Worm (Caenorhabditis elegans) whole organism, L1 larva: Measurements from ENCODE around the gene immp-1.
A peak's percentile ranks its signal among the peaks of the same experiment; 100 is the strongest.

ENCODE experiments used
- C04F5.9 ChIP-seq: sonication (generic microtip); optimal IDR thresholded peaks from 2 replicates; lab custom pipeline; 2016; ENCODE audit warnings: missing genetic modification characterization, missing compliant biosample characterization
- Y116A8C.19 ChIP-seq: sonication (generic microtip); optimal IDR thresholded peaks from 2 replicates; lab custom pipeline; 2016; ENCODE audit warnings: missing compliant biosample characterization, missing genetic modification characterization, borderline replicate concordance
- alr-1 ChIP-seq: fragments of 200-800 bp; sonication (Bioruptor generic); optimal IDR thresholded peaks from 2 replicates; lab custom pipeline; 2018; ENCODE audit warnings: borderline replicate concordance, mild to moderate bottlenecking, missing genetic modification characterization, missing compliant biosample characterization
- aly-2 ChIP-seq: fragments of 150-350 bp; optimal IDR thresholded peaks from 2 replicates; lab custom pipeline; 2014; ENCODE audit warnings: missing biosample characterization, missing genetic modification characterization
- blmp-1 ChIP-seq: fragments of 150-350 bp; optimal IDR thresholded peaks from 2 replicates; lab custom pipeline; 2014; ENCODE audit warnings: missing biosample characterization, missing genetic modification characterization
- ceh-8 ChIP-seq: fragments of 200-800 bp; sonication (Bioruptor generic); optimal IDR thresholded peaks from 2 replicates; lab custom pipeline; 2018; ENCODE audit warnings: mild to moderate bottlenecking, missing genetic modification characterization, moderate library complexity, missing compliant biosample characterization
- ceh-88 ChIP-seq: fragments of 200-800 bp; sonication (Bioruptor generic); IDR thresholded peaks from 2 replicates; pipeline ENCODE4 v1.3.6; 2022; ENCODE audit warnings: missing genetic modification characterization, missing compliant biosample characterization
- egl-13 ChIP-seq: sonication (generic microtip); optimal IDR thresholded peaks from 2 replicates; lab custom pipeline; 2016; ENCODE audit warnings: missing genotype, missing genetic modification reagents, missing genetic modification characterization, missing compliant biosample characterization
- egl-27 ChIP-seq, 2 experiments: fragments of 150-350 bp in 1 of 2; sonication (generic microtip); optimal IDR thresholded peaks; 3 replicates each; lab custom pipeline; 2017 to 2018; ENCODE audit warnings: missing biosample characterization in 2 of 2, missing genetic modification characterization in 2 of 2, missing genetic modification reagents in 2 of 2
- fkh-10 ChIP-seq: sonication (generic microtip); optimal IDR thresholded peaks from 2 replicates; lab custom pipeline; 2017; ENCODE audit warnings: missing biosample characterization, missing genetic modification reagents, missing genetic modification characterization
- fkh-8 ChIP-seq: sonication (generic microtip); optimal IDR thresholded peaks from 2 replicates; lab custom pipeline; 2016; ENCODE audit warnings: mild to moderate bottlenecking, missing genetic modification characterization, missing compliant biosample characterization
- fos-1 ChIP-seq: fragments of 150-350 bp; optimal IDR thresholded peaks from 2 replicates; lab custom pipeline; 2014; ENCODE audit warnings: missing biosample characterization, missing genetic modification characterization
- grh-1 ChIP-seq: fragments of 200-800 bp; sonication (Bioruptor generic); IDR thresholded peaks from 2 replicates; pipeline ENCODE4 v1.3.6; 2022; ENCODE audit warnings: missing genetic modification reagents, missing genetic modification characterization, missing compliant biosample characterization
- isw-1 ChIP-seq: fragments of 200-800 bp; sonication (Bioruptor generic); IDR thresholded peaks from 2 replicates; pipeline ENCODE4 v1.3.6; 2022; ENCODE audit warnings: missing genetic modification characterization, missing compliant biosample characterization
- jun-1 ChIP-seq: fragments of 150-350 bp; optimal IDR thresholded peaks from 2 replicates; lab custom pipeline; 2014; ENCODE audit warnings: missing biosample characterization, missing genetic modification reagents, missing genetic modification characterization
- lin-15B ChIP-seq: fragments of 150-350 bp; sonication (generic microtip); optimal IDR thresholded peaks from 3 replicates; lab custom pipeline; 2014; ENCODE audit warnings: missing biosample characterization, missing genetic modification characterization
- lin-39 ChIP-seq: fragments of 150-350 bp; optimal IDR thresholded peaks from 2 replicates; lab custom pipeline; 2014; ENCODE audit warnings: missing biosample characterization, missing genetic modification reagents, missing genetic modification characterization
- mab-9 ChIP-seq: fragments of 200-800 bp; sonication (Bioruptor generic); IDR thresholded peaks from 2 replicates; pipeline ENCODE4 v1.3.6; 2022; ENCODE audit warnings: missing genetic modification reagents, missing genetic modification characterization, missing compliant biosample characterization
- mep-1 ChIP-seq: fragments of 150-350 bp; optimal IDR thresholded peaks from 2 replicates; lab custom pipeline; 2014; ENCODE audit warnings: missing biosample characterization, missing genetic modification characterization
- nhr-12 ChIP-seq: sonication (generic microtip); optimal IDR thresholded peaks from 2 replicates; lab custom pipeline; 2017; ENCODE audit warnings: missing biosample characterization, missing genetic modification characterization
- nhr-20 ChIP-seq: sonication (generic microtip); optimal IDR thresholded peaks from 2 replicates; lab custom pipeline; 2016; ENCODE audit warnings: mild to moderate bottlenecking, missing genetic modification characterization, missing compliant biosample characterization
- nhr-237 ChIP-seq: fragments of 150-350 bp; optimal IDR thresholded peaks from 2 replicates; lab custom pipeline; 2014; ENCODE audit warnings: missing biosample characterization, missing genetic modification characterization
- nhr-28 ChIP-seq: fragments of 150-350 bp; optimal IDR thresholded peaks from 2 replicates; lab custom pipeline; 2014; ENCODE audit warnings: missing biosample characterization, missing genetic modification characterization
- nhr-47 ChIP-seq: sonication (generic microtip); optimal IDR thresholded peaks from 2 replicates; lab custom pipeline; 2016; ENCODE audit warnings: mild to moderate bottlenecking, missing genetic modification characterization, moderate library complexity, missing compliant biosample characterization
- nhr-71 ChIP-seq: sonication (generic microtip); optimal IDR thresholded peaks from 2 replicates; lab custom pipeline; 2016; ENCODE audit warnings: mild to moderate bottlenecking, missing genetic modification characterization, moderate library complexity, missing compliant biosample characterization
- nhr-76 ChIP-seq: sonication (generic microtip); optimal IDR thresholded peaks from 2 replicates; lab custom pipeline; 2017; ENCODE audit warnings: missing biosample characterization, missing genetic modification characterization
- nhr-84 ChIP-seq: sonication (generic microtip); optimal IDR thresholded peaks from 2 replicates; lab custom pipeline; 2017; ENCODE audit warnings: missing biosample characterization, missing genetic modification characterization
- nhr-85 ChIP-seq: sonication (generic microtip); peaks from one replicate; lab custom pipeline; 2016; ENCODE audit warnings: missing genetic modification characterization, inconsistent platforms, missing compliant biosample characterization
- nhr-90 ChIP-seq: sonication (generic microtip); optimal IDR thresholded peaks from 2 replicates; lab custom pipeline; 2016; ENCODE audit warnings: mild to moderate bottlenecking, missing genetic modification characterization, missing compliant biosample characterization; ENCODE audit not compliant: poor library complexity
- pag-3 ChIP-seq: sonication (generic microtip); optimal IDR thresholded peaks from 2 replicates; lab custom pipeline; 2017; ENCODE audit warnings: missing genetic modification characterization, mild to moderate bottlenecking, missing compliant biosample characterization, antibody characterized with exemption, borderline replicate concordance; ENCODE audit not compliant: insufficient read depth
- pax-3 ChIP-seq: fragments of 200-800 bp; sonication (Bioruptor generic); optimal IDR thresholded peaks from 2 replicates; lab custom pipeline; 2018; ENCODE audit warnings: mild to moderate bottlenecking, missing genetic modification characterization, moderate library complexity, missing compliant biosample characterization
- pqm-1 ChIP-seq: sonication (generic microtip); optimal IDR thresholded peaks from 3 replicates; lab custom pipeline; 2017; ENCODE audit warnings: missing biosample characterization, missing genetic modification characterization
- skn-1 ChIP-seq: fragments of 150-350 bp; optimal IDR thresholded peaks from 2 replicates; lab custom pipeline; 2014; ENCODE audit warnings: missing biosample characterization, missing genetic modification characterization
- snpc-4 ChIP-seq: fragments of 150-350 bp; optimal IDR thresholded peaks from 2 replicates; lab custom pipeline; 2014; ENCODE audit warnings: missing biosample characterization, missing genetic modification characterization
- snu-23 ChIP-seq: sonication (generic microtip); optimal IDR thresholded peaks from 2 replicates; lab custom pipeline; 2016; ENCODE audit warnings: missing genetic modification characterization, missing compliant biosample characterization
- sup-37 ChIP-seq: fragments of 200-800 bp; sonication (Bioruptor generic); optimal IDR thresholded peaks from 2 replicates; lab custom pipeline; 2018; ENCODE audit warnings: mild to moderate bottlenecking, missing genetic modification characterization, missing compliant biosample characterization
- swsn-7 ChIP-seq: sonication (generic microtip); optimal IDR thresholded peaks from 2 replicates; lab custom pipeline; 2016; ENCODE audit warnings: missing genetic modification characterization, missing compliant biosample characterization
- unc-130 ChIP-seq: fragments of 150-350 bp; optimal IDR thresholded peaks from 2 replicates; lab custom pipeline; 2017; ENCODE audit warnings: missing biosample characterization, missing genetic modification characterization, inconsistent platforms
- unc-98 ChIP-seq: fragments of 200-800 bp; sonication (Bioruptor generic); IDR thresholded peaks from 2 replicates; pipeline ENCODE4 v1.3.6; 2022; ENCODE audit warnings: missing genetic modification characterization, missing compliant biosample characterization
- xbp-1 ChIP-seq: sonication (generic microtip); optimal IDR thresholded peaks from 2 replicates; lab custom pipeline; 2016; ENCODE audit warnings: missing genetic modification characterization, missing compliant biosample characterization
- zag-1 ChIP-seq: fragments of 150-350 bp; optimal IDR thresholded peaks from 2 replicates; lab custom pipeline; 2014; ENCODE audit warnings: missing biosample characterization, missing genetic modification characterization
- zip-4 ChIP-seq: fragments of 200-800 bp; sonication (Bioruptor generic); optimal IDR thresholded peaks from 2 replicates; lab custom pipeline; 2018; ENCODE audit warnings: mild to moderate bottlenecking, missing genetic modification characterization, moderate library complexity, missing compliant biosample characterization
- ztf-4 ChIP-seq: fragments of 150-350 bp; optimal IDR thresholded peaks from 2 replicates; lab custom pipeline; 2014; ENCODE audit warnings: missing biosample characterization, missing genetic modification characterization

The immp-1 gene

ce11 chrIII:11823260-11823659 is 48.5 kb downstream of the immp-1 start, which contains the start of gene C18D11.3 (continued):
- TF ChIP-seq unc-130 (tag; lab: Kevin White, UChicago) = peak; percentile 97
- TF ChIP-seq nhr-85 = peak; percentile 89
- TF ChIP-seq nhr-47 (tag; lab: Kevin White, UChicago) = peak; percentile 82
- no peak for TF ChIP-seq alr-1 (tag; lab: Kevin White, UChicago)
- TF ChIP-seq nhr-28 = no peak
- TF ChIP-seq fkh-10 (GFP tag; lab: Kevin White, UChicago) = peak; percentile 38
- peak; percentile 75 for TF ChIP-seq swsn-7 (tag; lab: Kevin White, UChicago)
- TF ChIP-seq unc-98 (GFP tag; lab: Robert Waterston, UW) = peak; percentile 6; the same call in 1 of the 2 replicates
- peak; percentile 88 for TF ChIP-seq snpc-4 (tag; lab: Kevin White, UChicago)
- TF ChIP-seq lin-15B (tag; lab: Kevin White, UChicago) = peak; percentile 83
- no peak for TF ChIP-seq zag-1 (tag; lab: Kevin White, UChicago)
- TF ChIP-seq pag-3 = no peak
- no peak for TF ChIP-seq zip-4
- TF ChIP-seq mep-1 (tag; lab: Kevin White, UChicago) = peak; percentile 94
- TF ChIP-seq fkh-8 (tag; lab: Kevin White, UChicago) = peak; percentile 86
- TF ChIP-seq nhr-20 (tag; lab: Kevin White, UChicago) = peak; percentile 93
- no peak for TF ChIP-seq sup-37 (GFP tag; lab: Kevin White, UChicago)
- no peak for TF ChIP-seq nhr-76 (tag; lab: Kevin White, UChicago)
- TF ChIP-seq nhr-84 (tag; lab: Kevin White, UChicago) = no peak
- peak; percentile 52 for TF ChIP-seq jun-1
- peak; percentile 44 for TF ChIP-seq lin-39 (tag; lab: Kevin White, UChicago)
- TF ChIP-seq nhr-237 = peak; percentile 16
- TF ChIP-seq C04F5.9 (tag; lab: Kevin White, UChicago) = peak; percentile 57
- TF ChIP-seq nhr-90 (tag; lab: Kevin White, UChicago) = peak; percentile 78
- TF ChIP-seq mab-9 (GFP tag; lab: Robert Waterston, UW) = 0 out of 2 replicates have a peak, but pooled peaks have one; percentile 9
- peak; percentile 1 to 44 for TF ChIP-seq egl-27 (tag; optimal IDR thresholded peaks at IDR 0.05; lab: Kevin White, UChicago)
- TF ChIP-seq nhr-71 (tag; lab: Kevin White, UChicago) = peak; percentile 92
- peak; percentile 39 for TF ChIP-seq ztf-4 (tag; lab: Kevin White, UChicago)
- no peak for TF ChIP-seq pqm-1
- peak; percentile 55 for TF ChIP-seq pax-3
- no peak for TF ChIP-seq egl-13 (tag; lab: Kevin White, UChicago)
- TF ChIP-seq ceh-88 (GFP tag; lab: Robert Waterston, UW) = no peak; the same call in 1 of the 2 replicates
- 0 out of 2 replicates have a peak, but pooled peaks have one; percentile 16 for TF ChIP-seq grh-1
- no peak for TF ChIP-seq Y116A8C.19
- TF ChIP-seq fos-1 (tag; lab: Kevin White, UChicago) = peak; percentile 77

ce11 chrIII:11824088-11824487 is 49.3 kb downstream of the immp-1 start:
- TF ChIP-seq ceh-8 (no peak), swsn-7 (tag; lab: Kevin White, UChicago) (no peak), blmp-1 (tag; lab: Kevin White, UChicago) (no peak), snu-23 (GFP tag; lab: Kevin White, UChicago) (no peak), nhr-12 (tag; lab: Kevin White, UChicago) (no peak), xbp-1 (no peak), aly-2 (no peak), C04F5.9 (tag; lab: Kevin White, UChicago) (no peak), skn-1 (tag; lab: Kevin White, UChicago) (no peak), isw-1 (GFP tag; lab: Robert Waterston, UW) (no peak)
